Worm (Caenorhabditis elegans) whole organism, L2 larva: ENCODE data around the gene col-12.

Source experiments
- C34F6.9 ChIP-seq: fragments of 150-350 bp; optimal IDR thresholded peaks from 2 replicates; lab custom pipeline; 2014; ENCODE audit warnings: missing biosample characterization, missing genetic modification characterization
- F13H6.1 ChIP-seq: sonication (generic microtip); optimal IDR thresholded peaks from 2 replicates; lab custom pipeline; 2016; ENCODE audit warnings: missing genetic modification characterization, missing compliant biosample characterization
- R02D3.7 ChIP-seq: fragments of 150-350 bp; optimal IDR thresholded peaks from 2 replicates; lab custom pipeline; 2014; ENCODE audit warnings: missing biosample characterization, missing genetic modification characterization
- Y55F3AM.14 ChIP-seq: fragments of 200-800 bp; sonication (Bioruptor generic); optimal IDR thresholded peaks from 2 replicates; lab custom pipeline; 2018; ENCODE audit warnings: mild to moderate bottlenecking, missing genetic modification characterization, missing compliant biosample characterization
- ZK546.5 ChIP-seq: sonication (generic microtip); optimal IDR thresholded peaks from 2 replicates; lab custom pipeline; 2017; ENCODE audit warnings: missing biosample characterization, missing genetic modification characterization
- alr-1 ChIP-seq: fragments of 150-350 bp; optimal IDR thresholded peaks from 2 replicates; lab custom pipeline; 2014; ENCODE audit warnings: missing biosample characterization, missing genetic modification characterization
- aly-2 ChIP-seq: fragments of 150-350 bp; optimal IDR thresholded peaks from 2 replicates; lab custom pipeline; 2014; ENCODE audit warnings: missing biosample characterization, missing genetic modification characterization
- ama-1 ChIP-seq: fragments of 150-350 bp; optimal IDR thresholded peaks from 2 replicates; lab custom pipeline; 2018; ENCODE audit warnings: inconsistent platforms
- blmp-1 ChIP-seq: sonication (generic microtip); optimal IDR thresholded peaks from 2 replicates; lab custom pipeline; 2017; ENCODE audit warnings: missing genetic modification characterization, mild to moderate bottlenecking, missing compliant biosample characterization, antibody characterized with exemption, moderate library complexity; ENCODE audit not compliant: insufficient read depth
- ceh-16 ChIP-seq: fragments of 150-350 bp; optimal IDR thresholded peaks from 2 replicates; lab custom pipeline; 2014; ENCODE audit warnings: missing biosample characterization, missing genetic modification characterization
- ceh-82 ChIP-seq: fragments of 150-350 bp; optimal IDR thresholded peaks from 2 replicates; lab custom pipeline; 2014; ENCODE audit warnings: missing biosample characterization, missing genetic modification characterization
- crh-2 ChIP-seq: sonication (generic microtip); optimal IDR thresholded peaks from 2 replicates; lab custom pipeline; 2017; ENCODE audit warnings: missing biosample characterization, missing genetic modification characterization
- dmd-4 ChIP-seq: sonication (generic microtip); optimal IDR thresholded peaks from 2 replicates; lab custom pipeline; 2017; ENCODE audit warnings: missing biosample characterization, missing genetic modification characterization
- egl-27 ChIP-seq: sonication (generic microtip); optimal IDR thresholded peaks from 3 replicates; lab custom pipeline; 2017; ENCODE audit warnings: missing biosample characterization, missing genetic modification reagents, missing genetic modification characterization
- elt-1 ChIP-seq: fragments of 150-350 bp; optimal IDR thresholded peaks from 2 replicates; lab custom pipeline; 2014; ENCODE audit warnings: missing biosample characterization, missing genetic modification characterization
- elt-3 ChIP-seq: sonication (generic microtip); optimal IDR thresholded peaks from 2 replicates; lab custom pipeline; 2017; ENCODE audit warnings: missing biosample characterization, missing genetic modification characterization
- fos-1 ChIP-seq: fragments of 150-350 bp; optimal IDR thresholded peaks from 2 replicates; lab custom pipeline; 2014; ENCODE audit warnings: missing biosample characterization, missing genetic modification characterization
- gmeb-1 ChIP-seq: fragments of 150-350 bp; optimal IDR thresholded peaks from 2 replicates; lab custom pipeline; 2014; ENCODE audit warnings: missing biosample characterization, missing genetic modification characterization
- lin-11 ChIP-seq: fragments of 150-350 bp; sonication (generic microtip); optimal IDR thresholded peaks from 2 replicates; lab custom pipeline; 2014; ENCODE audit warnings: missing biosample characterization, missing genetic modification characterization, inconsistent platforms, mixed read lengths
- lin-13 ChIP-seq: fragments of 150-350 bp; optimal IDR thresholded peaks from 2 replicates; lab custom pipeline; 2014; ENCODE audit warnings: missing biosample characterization, missing genetic modification reagents, missing genetic modification characterization
- lin-39 ChIP-seq: fragments of 150-350 bp; optimal IDR thresholded peaks from 2 replicates; lab custom pipeline; 2014; ENCODE audit warnings: missing biosample characterization, missing genetic modification reagents, missing genetic modification characterization
- lsy-2 ChIP-seq, 2 experiments: fragments of 150-350 bp in 1 of 2; sonication (generic microtip) in 1 of 2; optimal IDR thresholded peaks; 2 replicates each; lab custom pipeline; 2014 to 2017; ENCODE audit warnings: missing biosample characterization in 2 of 2, missing genetic modification characterization in 2 of 2
- mab-5 ChIP-seq: fragments of 150-350 bp; optimal IDR thresholded peaks from 2 replicates; lab custom pipeline; 2014; ENCODE audit warnings: missing biosample characterization, missing genetic modification characterization
- mbf-1 ChIP-seq: sonication (generic microtip); optimal IDR thresholded peaks from 2 replicates; lab custom pipeline; 2017; ENCODE audit warnings: missing biosample characterization, missing genetic modification characterization
- mdl-1 ChIP-seq, 2 experiments: fragments of 150-350 bp in 1 of 2; sonication (generic microtip) in 1 of 2; optimal IDR thresholded peaks; 2 replicates each; lab custom pipeline; 2017; ENCODE audit warnings: missing biosample characterization in 2 of 2, missing genetic modification characterization in 2 of 2
- nhr-10 ChIP-seq: sonication (generic microtip); optimal IDR thresholded peaks from 2 replicates; lab custom pipeline; 2017; ENCODE audit warnings: missing biosample characterization, missing genetic modification characterization
- nhr-11 ChIP-seq: fragments of 150-350 bp; optimal IDR thresholded peaks from 2 replicates; lab custom pipeline; 2014; ENCODE audit warnings: missing biosample characterization, missing genetic modification characterization
- nhr-12 ChIP-seq: fragments of 150-350 bp; optimal IDR thresholded peaks from 2 replicates; lab custom pipeline; 2014; ENCODE audit warnings: missing biosample characterization, missing genetic modification characterization
- nhr-129 ChIP-seq: fragments of 150-350 bp; optimal IDR thresholded peaks from 2 replicates; lab custom pipeline; 2014; ENCODE audit warnings: missing biosample characterization, missing genetic modification characterization
- nhr-21 ChIP-seq: fragments of 150-350 bp; optimal IDR thresholded peaks from 2 replicates; lab custom pipeline; 2014; ENCODE audit warnings: missing biosample characterization, missing genetic modification characterization
- nhr-23 ChIP-seq: fragments of 150-350 bp; optimal IDR thresholded peaks from 2 replicates; lab custom pipeline; 2014; ENCODE audit warnings: missing biosample characterization, missing genetic modification reagents, missing genetic modification characterization
- nhr-237 ChIP-seq: fragments of 150-350 bp; optimal IDR thresholded peaks from 2 replicates; lab custom pipeline; 2014; ENCODE audit warnings: missing biosample characterization, missing genetic modification characterization
- nhr-25 ChIP-seq: fragments of 150-350 bp; sonication (generic microtip); optimal IDR thresholded peaks from 3 replicates; lab custom pipeline; 2014; ENCODE audit warnings: missing biosample characterization, missing genetic modification characterization
- nhr-6 ChIP-seq: fragments of 150-350 bp; optimal IDR thresholded peaks from 2 replicates; lab custom pipeline; 2014; ENCODE audit warnings: missing biosample characterization, missing genetic modification characterization
- nhr-77 ChIP-seq: fragments of 150-350 bp; optimal IDR thresholded peaks from 2 replicates; lab custom pipeline; 2014; ENCODE audit warnings: missing biosample characterization, missing genetic modification characterization
- peb-1 ChIP-seq: fragments of 150-350 bp; optimal IDR thresholded peaks from 2 replicates; lab custom pipeline; 2014; ENCODE audit warnings: missing biosample characterization, missing genetic modification characterization
- sem-4 ChIP-seq: fragments of 150-350 bp; optimal IDR thresholded peaks from 2 replicates; lab custom pipeline; 2014; ENCODE audit warnings: missing biosample characterization, missing genetic modification reagents, missing genetic modification characterization
- skn-1 ChIP-seq: sonication (generic microtip); optimal IDR thresholded peaks from 2 replicates; lab custom pipeline; 2017; ENCODE audit warnings: missing biosample characterization, missing genetic modification characterization
- sma-3 ChIP-seq: sonication (generic microtip); optimal IDR thresholded peaks from 2 replicates; lab custom pipeline; 2016; ENCODE audit warnings: missing genetic modification reagents, missing genetic modification characterization, missing compliant biosample characterization
- sma-9 ChIP-seq, 2 experiments: fragments of 150-350 bp in 1 of 2; sonication (generic microtip) in 1 of 2; optimal IDR thresholded peaks; 2 replicates each; lab custom pipeline; 2014 to 2016; ENCODE audit warnings: missing genetic modification characterization in 2 of 2, mild to moderate bottlenecking in 1 of 2, missing biosample characterization in 1 of 2, missing compliant biosample characterization in 1 of 2, missing genetic modification reagents in 1 of 2, moderate library complexity in 1 of 2
- snpc-4 ChIP-seq: fragments of 150-350 bp; optimal IDR thresholded peaks from 2 replicates; lab custom pipeline; 2014; ENCODE audit warnings: missing biosample characterization, missing genetic modification characterization
- unc-39 ChIP-seq: fragments of 150-350 bp; optimal IDR thresholded peaks from 2 replicates; lab custom pipeline; 2014; ENCODE audit warnings: missing biosample characterization, missing genetic modification characterization
- unc-55 ChIP-seq: fragments of 150-350 bp; sonication (generic microtip); optimal IDR thresholded peaks from 3 replicates; lab custom pipeline; 2014; ENCODE audit warnings: missing biosample characterization, missing genetic modification reagents, missing genetic modification characterization
- unc-62 ChIP-seq: fragments of 150-350 bp; optimal IDR thresholded peaks from 2 replicates; lab custom pipeline; 2014; ENCODE audit warnings: missing biosample characterization, missing genetic modification reagents, missing genetic modification characterization
- zag-1 ChIP-seq: fragments of 150-350 bp; optimal IDR thresholded peaks from 2 replicates; lab custom pipeline; 2014; ENCODE audit warnings: missing biosample characterization, missing genetic modification characterization
- ztf-1 ChIP-seq: fragments of 200-800 bp; sonication (Bioruptor generic); conservative IDR thresholded peaks from 2 replicates; pipeline ENCODE4 v1.3.6; 2022; ENCODE audit warnings: missing genetic modification characterization, missing compliant biosample characterization
- ztf-11 ChIP-seq: sonication (generic microtip); optimal IDR thresholded peaks from 2 replicates; lab custom pipeline; 2017; ENCODE audit warnings: missing biosample characterization, missing genetic modification characterization
- ztf-4 ChIP-seq: fragments of 150-350 bp; optimal IDR thresholded peaks from 2 replicates; lab custom pipeline; 2014; ENCODE audit warnings: missing biosample characterization, missing genetic modification characterization

The col-12 gene

ce11 chrV:10467104-10467503 lies 42.1 kb upstream of the col-12 start:
- TF ChIP-seq nhr-129 (tag; lab: Kevin White, UChicago) (no peak), sma-9 (GFP tag; optimal IDR thresholded peaks at IDR 0.05; lab: Kevin White, UChicago) (peak; percentile 67), sma-9 (tag; optimal IDR thresholded peaks at IDR 0.05; lab: Kevin White, UChicago) (no peak)

- TF ChIP-seq unc-39 (tag; lab: Kevin White, UChicago) (no peak), nhr-21 (tag; lab: Kevin White, UChicago) (peak; percentile 98), nhr-12 (tag; lab: Kevin White, UChicago) (no peak), F13H6.1 (tag; lab: Kevin White, UChicago) (peak; percentile 97), blmp-1 (tag; lab: Kevin White, UChicago) (peak; percentile 90), lsy-2 (tag; optimal IDR thresholded peaks at IDR 0.05; lab: Kevin White, UChicago) (peak; percentile 71 to 94), nhr-23 (tag; lab: Kevin White, UChicago) (no peak), egl-27 (tag; lab: Kevin White, UChicago) (peak; percentile 96), elt-1 (tag; lab: Kevin White, UChicago) (peak; percentile 7), mbf-1 (tag; lab: Kevin White, UChicago) (no peak), nhr-6 (tag; lab: Kevin White, UChicago) (peak; percentile 96), elt-3 (no peak), mdl-1 (tag; optimal IDR thresholded peaks at IDR 0.05; lab: Kevin White, UChicago) (peak; percentile 99), aly-2 (tag; lab: Kevin White, UChicago) (no peak), nhr-129 (tag; lab: Kevin White, UChicago) (peak; percentile 99), nhr-10 (peak; percentile 44), sem-4 (tag; lab: Kevin White, UChicago) (peak; percentile 97), nhr-11 (tag; lab: Kevin White, UChicago) (no peak), ZK546.5 (peak; percentile 12), lin-39 (peak; percentile 58), nhr-77 (peak; percentile 70), dmd-4 (no peak), ztf-11 (tag; lab: Kevin White, UChicago) (no peak), nhr-237 (tag; lab: Kevin White, UChicago) (no peak), ama-1 (peak; percentile 52), peb-1 (tag; lab: Kevin White, UChicago) (no peak), R02D3.7 (no peak), ceh-82 (tag; lab: Kevin White, UChicago) (peak; percentile 68), unc-62 (peak; percentile 61), ztf-4 (tag; lab: Kevin White, UChicago) (peak; percentile 89), mab-5 (tag; lab: Kevin White, UChicago) (peak; percentile 89), zag-1 (tag; lab: Kevin White, UChicago) (peak; percentile 95), ztf-1 (no peak), alr-1 (peak; percentile 86), sma-3 (GFP tag; lab: Kevin White, UChicago) (peak; percentile 97), skn-1 (tag; lab: Kevin White, UChicago) (peak; percentile 76), unc-55 (peak; percentile 96), ceh-16 (tag; lab: Kevin White, UChicago) (no peak), fos-1 (tag; lab: Kevin White, UChicago) (peak; percentile 94), snpc-4 (tag; lab: Kevin White, UChicago) (peak; percentile 74), Y55F3AM.14 (peak; percentile 97), lin-11 (tag; lab: Kevin White, UChicago) (peak; percentile 87), nhr-25 (tag; lab: Kevin White, UChicago) (peak; percentile 95), lin-13 (GFP tag; lab: Kevin White, UChicago) (peak; percentile 89), sma-9 (GFP tag; optimal IDR thresholded peaks at IDR 0.05; lab: Kevin White, UChicago) (peak; percentile 99), sma-9 (tag; optimal IDR thresholded peaks at IDR 0.05; lab: Kevin White, UChicago) (peak; percentile 56), crh-2 (peak; percentile 98), C34F6.9 (tag; lab: Kevin White, UChicago) (peak; percentile 98), gmeb-1 (tag; lab: Kevin White, UChicago) (peak; percentile 79)
These were observed 41.7 kb upstream of the col-12 start for ce11 chrV:10466607-10467092.
